Worm (Caenorhabditis elegans) whole organism, late embryonic: ENCODE results near the gene ZK822.9.

Experiments
- C08G9.2 ChIP-seq: sonication (generic microtip); optimal IDR thresholded peaks from 2 replicates; lab custom pipeline; 2016; ENCODE audit warnings: mild to moderate bottlenecking, missing genetic modification characterization, moderate library complexity, missing compliant biosample characterization
- F13H6.1 ChIP-seq: sonication (generic microtip); optimal IDR thresholded peaks from 2 replicates; lab custom pipeline; 2016; ENCODE audit warnings: missing genetic modification characterization, missing compliant biosample characterization
- K02D7.2 ChIP-seq: sonication (generic microtip); optimal IDR thresholded peaks from 2 replicates; lab custom pipeline; 2017; ENCODE audit warnings: mild to moderate bottlenecking, missing genetic modification characterization, missing compliant biosample characterization
- K09A11.1 ChIP-seq: sonication (generic microtip); optimal IDR thresholded peaks from 2 replicates; lab custom pipeline; 2017; ENCODE audit warnings: antibody characterized with exemption, mild to moderate bottlenecking, missing genetic modification characterization, missing compliant biosample characterization; ENCODE audit not compliant: insufficient read depth
- Y22D7AL.16 ChIP-seq: sonication (generic microtip); optimal IDR thresholded peaks from 2 replicates; lab custom pipeline; 2016; ENCODE audit warnings: missing genetic modification characterization, missing compliant biosample characterization
- ceh-14 ChIP-seq: sonication (generic microtip); optimal IDR thresholded peaks from 2 replicates; lab custom pipeline; 2016; ENCODE audit warnings: missing genotype, missing genetic modification characterization, missing compliant biosample characterization
- ceh-19 ChIP-seq: fragments of 200-800 bp; sonication (Bioruptor generic); optimal IDR thresholded peaks from 2 replicates; lab custom pipeline; 2018; ENCODE audit warnings: mild to moderate bottlenecking, missing genetic modification characterization, missing compliant biosample characterization
- ceh-22 ChIP-seq: sonication (generic microtip); optimal IDR thresholded peaks from 2 replicates; lab custom pipeline; 2017; ENCODE audit warnings: missing biosample characterization, missing genetic modification characterization
- ceh-24 ChIP-seq: sonication (generic microtip); optimal IDR thresholded peaks from 2 replicates; lab custom pipeline; 2016; ENCODE audit warnings: mild to moderate bottlenecking, missing genetic modification characterization, missing compliant biosample characterization
- ceh-31 ChIP-seq: sonication (generic microtip); optimal IDR thresholded peaks from 2 replicates; lab custom pipeline; 2016; ENCODE audit warnings: missing genetic modification characterization, missing compliant biosample characterization
- ceh-34 ChIP-seq: sonication (generic microtip); optimal IDR thresholded peaks from 2 replicates; lab custom pipeline; 2016; ENCODE audit warnings: mild to moderate bottlenecking, missing genetic modification characterization, missing compliant biosample characterization
- ceh-48 ChIP-seq: sonication (generic microtip); optimal IDR thresholded peaks from 2 replicates; lab custom pipeline; 2016; ENCODE audit warnings: missing genetic modification characterization, inconsistent platforms, missing compliant biosample characterization
- ceh-6 ChIP-seq: fragments of 200-800 bp; sonication (Bioruptor generic); optimal IDR thresholded peaks from 2 replicates; lab custom pipeline; 2018; ENCODE audit warnings: mild to moderate bottlenecking, missing genetic modification characterization, missing compliant biosample characterization
- che-1 ChIP-seq: sonication (generic microtip); optimal IDR thresholded peaks from 2 replicates; lab custom pipeline; 2016; ENCODE audit warnings: mild to moderate bottlenecking, missing genetic modification characterization, missing compliant biosample characterization
- dmd-4 ChIP-seq: sonication (generic microtip); optimal IDR thresholded peaks from 2 replicates; lab custom pipeline; 2016; ENCODE audit warnings: borderline replicate concordance, missing genetic modification characterization, missing compliant biosample characterization
- dve-1 ChIP-seq: sonication (generic microtip); optimal IDR thresholded peaks from 2 replicates; lab custom pipeline; 2017; ENCODE audit warnings: antibody characterized with exemption, mild to moderate bottlenecking, missing genetic modification characterization, missing compliant biosample characterization
- elt-2 ChIP-seq: sonication (generic microtip); optimal IDR thresholded peaks from 2 replicates; lab custom pipeline; 2016; ENCODE audit warnings: missing genetic modification reagents, missing genetic modification characterization, missing compliant biosample characterization
- ets-4 ChIP-seq: sonication (generic microtip); optimal IDR thresholded peaks from 2 replicates; lab custom pipeline; 2016; ENCODE audit warnings: missing genetic modification characterization, missing compliant biosample characterization
- fkh-6 ChIP-seq: sonication (generic microtip); optimal IDR thresholded peaks from 2 replicates; lab custom pipeline; 2016; ENCODE audit warnings: missing genetic modification characterization, missing compliant biosample characterization
- gmeb-2 ChIP-seq: sonication (generic microtip); optimal IDR thresholded peaks from 2 replicates; lab custom pipeline; 2016; ENCODE audit warnings: missing genetic modification characterization, inconsistent platforms, missing compliant biosample characterization
- hlh-30 ChIP-seq: sonication (generic microtip); optimal IDR thresholded peaks from 2 replicates; lab custom pipeline; 2017; ENCODE audit warnings: antibody characterized with exemption, missing genetic modification characterization, missing compliant biosample characterization; ENCODE audit not compliant: insufficient read depth
- hlh-6 ChIP-seq: sonication (generic microtip); optimal IDR thresholded peaks from 2 replicates; lab custom pipeline; 2016; ENCODE audit warnings: missing genotype, missing genetic modification characterization, missing compliant biosample characterization
- lin-11 ChIP-seq: fragments of 200-800 bp; sonication (Bioruptor generic); optimal IDR thresholded peaks from 2 replicates; lab custom pipeline; 2018; ENCODE audit warnings: mild to moderate bottlenecking, missing genetic modification characterization, missing compliant biosample characterization
- nfya-1 ChIP-seq: sonication (generic microtip); optimal IDR thresholded peaks from 2 replicates; lab custom pipeline; 2017; ENCODE audit warnings: missing genetic modification characterization, mild to moderate bottlenecking, missing compliant biosample characterization, antibody characterized with exemption, moderate library complexity
- nhr-232 ChIP-seq: sonication (generic microtip); optimal IDR thresholded peaks from 2 replicates; lab custom pipeline; 2016; ENCODE audit warnings: missing genetic modification characterization, missing compliant biosample characterization
- npax-4 ChIP-seq: sonication (generic microtip); optimal IDR thresholded peaks from 2 replicates; lab custom pipeline; 2016; ENCODE audit warnings: missing genetic modification characterization, missing compliant biosample characterization
- odd-2 ChIP-seq: sonication (generic microtip); optimal IDR thresholded peaks from 2 replicates; lab custom pipeline; 2017; ENCODE audit warnings: antibody characterized with exemption, mild to moderate bottlenecking, missing genetic modification characterization, missing compliant biosample characterization
- pag-3 ChIP-seq: sonication (generic microtip); optimal IDR thresholded peaks from 2 replicates; lab custom pipeline; 2016; ENCODE audit warnings: missing compliant biosample characterization, missing genetic modification characterization, borderline replicate concordance
- pat-9 ChIP-seq: fragments of 200-800 bp; sonication (Bioruptor generic); optimal IDR thresholded peaks from 2 replicates; lab custom pipeline; 2018; ENCODE audit warnings: mild to moderate bottlenecking, missing genetic modification characterization, moderate library complexity, missing compliant biosample characterization
- pha-2 ChIP-seq: sonication (generic microtip); optimal IDR thresholded peaks from 2 replicates; lab custom pipeline; 2017; ENCODE audit warnings: mild to moderate bottlenecking, missing genetic modification characterization, missing compliant biosample characterization
- pha-4 ChIP-seq: fragments of 150-350 bp; optimal IDR thresholded peaks from 2 replicates; lab custom pipeline; 2018; ENCODE audit warnings: missing biosample characterization, missing genetic modification reagents, missing genetic modification characterization
- pros-1 ChIP-seq: fragments of 150-350 bp; optimal IDR thresholded peaks from 2 replicates; lab custom pipeline; 2014; ENCODE audit warnings: missing biosample characterization, missing genetic modification reagents, missing genetic modification characterization
- ref-2 ChIP-seq: sonication (generic microtip); optimal IDR thresholded peaks from 2 replicates; lab custom pipeline; 2016; ENCODE audit warnings: missing genetic modification characterization, missing compliant biosample characterization
- rnt-1 ChIP-seq: sonication (generic microtip); optimal IDR thresholded peaks from 2 replicates; lab custom pipeline; 2016; ENCODE audit warnings: missing genetic modification characterization, missing compliant biosample characterization
- sox-4 ChIP-seq: sonication (generic microtip); optimal IDR thresholded peaks from 2 replicates; lab custom pipeline; 2017; ENCODE audit warnings: mild to moderate bottlenecking, missing genetic modification characterization, inconsistent platforms, missing compliant biosample characterization
- syd-9 ChIP-seq: sonication (generic microtip); optimal IDR thresholded peaks from 2 replicates; lab custom pipeline; 2016; ENCODE audit warnings: mild to moderate bottlenecking, missing genetic modification characterization, moderate library complexity, missing compliant biosample characterization
- tbx-2 ChIP-seq: sonication (generic microtip); optimal IDR thresholded peaks from 2 replicates; lab custom pipeline; 2016; ENCODE audit warnings: missing genetic modification characterization, missing compliant biosample characterization
- tbx-7 ChIP-seq: sonication (generic microtip); optimal IDR thresholded peaks from 2 replicates; lab custom pipeline; 2016; ENCODE audit warnings: missing genotype, missing genetic modification characterization, missing compliant biosample characterization
- ttx-3 ChIP-seq: sonication (generic microtip); optimal IDR thresholded peaks from 2 replicates; lab custom pipeline; 2016; ENCODE audit warnings: missing genetic modification reagents, missing genetic modification characterization, missing compliant biosample characterization
- unc-3 ChIP-seq, 2 experiments: fragments of 200-800 bp in 1 of 2; sonication (Bioruptor generic) in 1 of 2; sonication (generic microtip) in 1 of 2; conservative IDR thresholded peaks in 1 of 2; optimal IDR thresholded peaks in 1 of 2; 2 replicates each; pipeline versions ENCODE4 v1.3.6 to Lab custom; 2016 to 2022; ENCODE audit warnings: missing compliant biosample characterization in 2 of 2, missing genetic modification characterization in 2 of 2, missing genetic modification reagents in 1 of 2
- unc-42 ChIP-seq: sonication (generic microtip); optimal IDR thresholded peaks from 2 replicates; lab custom pipeline; 2016; ENCODE audit warnings: missing genotype, missing genetic modification characterization, missing compliant biosample characterization
- unc-55 ChIP-seq: sonication (generic microtip); optimal IDR thresholded peaks from 2 replicates; lab custom pipeline; 2017; ENCODE audit warnings: missing biosample characterization, missing genetic modification reagents, missing genetic modification characterization
- unc-86 ChIP-seq: sonication (generic microtip); optimal IDR thresholded peaks from 2 replicates; lab custom pipeline; 2016; ENCODE audit warnings: missing genetic modification characterization, missing compliant biosample characterization

ZK822.9 gene

ce11 chrIV:11915768-11916453, at the start of gene ZK822.9:
Gene ZK822.9 (plus strand): TSS chrIV:11915947.
- TF ChIP-seq pag-3 (tag; lab: Kevin White, UChicago) (no peak), hlh-30 (tag; lab: Kevin White, UChicago) (peak; percentile 35), unc-86 (tag; lab: Kevin White, UChicago) (no peak), fkh-6 (tag; lab: Kevin White, UChicago) (no peak), ceh-24 (no peak), gmeb-2 (no peak)
- TF ChIP-seq, all 69 proteins: peak for 1

DNA sequence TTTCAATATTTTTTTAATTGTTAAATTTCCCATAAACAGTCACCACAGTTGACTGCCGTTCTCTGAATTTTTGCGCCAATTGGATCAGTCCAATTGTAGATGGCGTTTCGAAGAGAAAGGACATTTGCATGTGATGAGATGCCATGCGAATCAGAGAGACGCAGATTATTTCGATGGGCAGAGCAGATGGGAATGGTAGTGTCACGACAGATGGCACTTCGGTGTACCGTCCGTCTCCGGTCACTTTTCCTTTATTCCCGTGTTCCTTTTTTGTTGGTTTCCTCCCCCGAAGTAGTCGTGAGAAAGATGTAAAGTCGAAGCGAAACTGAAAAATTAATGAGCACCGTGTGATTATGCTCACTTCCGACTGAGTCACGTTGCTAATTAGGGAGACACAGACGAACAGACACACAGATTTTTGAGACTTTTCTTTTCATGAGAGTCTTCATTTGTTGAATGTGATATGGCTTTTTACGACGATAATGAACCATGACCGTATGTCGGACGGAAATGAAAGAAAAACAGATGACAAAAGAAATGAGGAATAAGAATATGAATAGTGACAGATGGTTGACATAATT, 48.0 kb upstream of the ZK822.9 start:
- no peak for TF ChIP-seq npax-4 (tag; lab: Kevin White, UChicago)
- peak; percentile 20 for TF ChIP-seq nfya-1 (tag; lab: Kevin White, UChicago)
- TF ChIP-seq hlh-30 (tag; lab: Kevin White, UChicago) = peak; percentile 13
- TF ChIP-seq ceh-34 (tag; lab: Kevin White, UChicago) = no peak
- no peak for TF ChIP-seq che-1 (tag; lab: Kevin White, UChicago)
- TF ChIP-seq unc-42 (tag; lab: Kevin White, UChicago) = peak; percentile 3
- TF ChIP-seq ceh-14 (tag; lab: Kevin White, UChicago) = no peak
- no peak for TF ChIP-seq rnt-1 (tag; lab: Kevin White, UChicago)
- no peak for TF ChIP-seq pha-4
- TF ChIP-seq syd-9 = no peak
- peak; percentile 64 for TF ChIP-seq ttx-3 (tag; lab: Kevin White, UChicago)
- peak; percentile 37 for TF ChIP-seq ceh-31 (tag; lab: Kevin White, UChicago)
- no peak for TF ChIP-seq nhr-232
- no peak for TF ChIP-seq odd-2 (tag; lab: Kevin White, UChicago)
- TF ChIP-seq pros-1 (tag; lab: Kevin White, UChicago) = no peak
- no peak for TF ChIP-seq tbx-7

- TF ChIP-seq tbx-2 (no peak), tbx-7 (no peak), unc-3 (GFP tag; conservative IDR thresholded peaks at IDR 0.05; lab: Robert Waterston, UW) (no peak), unc-3 (tag; optimal IDR thresholded peaks at IDR 0.05; lab: Kevin White, UChicago) (no peak), ceh-19 (GFP tag; lab: Kevin White, UChicago) (no peak), ceh-22 (no peak), ref-2 (tag; lab: Kevin White, UChicago) (no peak), npax-4 (tag; lab: Kevin White, UChicago) (no peak), ceh-6 (GFP tag; lab: Kevin White, UChicago) (no peak), hlh-6 (tag; lab: Kevin White, UChicago) (no peak), unc-55 (GFP tag; lab: Kevin White, UChicago) (no peak), gmeb-2 (no peak), dve-1 (tag; lab: Kevin White, UChicago) (no peak), pha-2 (no peak), dmd-4 (no peak), Y22D7AL.16 (tag; lab: Kevin White, UChicago) (no peak), ceh-34 (tag; lab: Kevin White, UChicago) (no peak)
Observed at ce11 chrIV:11868452-11868851, 47.3 kb upstream of the ZK822.9 start.

DNA sequence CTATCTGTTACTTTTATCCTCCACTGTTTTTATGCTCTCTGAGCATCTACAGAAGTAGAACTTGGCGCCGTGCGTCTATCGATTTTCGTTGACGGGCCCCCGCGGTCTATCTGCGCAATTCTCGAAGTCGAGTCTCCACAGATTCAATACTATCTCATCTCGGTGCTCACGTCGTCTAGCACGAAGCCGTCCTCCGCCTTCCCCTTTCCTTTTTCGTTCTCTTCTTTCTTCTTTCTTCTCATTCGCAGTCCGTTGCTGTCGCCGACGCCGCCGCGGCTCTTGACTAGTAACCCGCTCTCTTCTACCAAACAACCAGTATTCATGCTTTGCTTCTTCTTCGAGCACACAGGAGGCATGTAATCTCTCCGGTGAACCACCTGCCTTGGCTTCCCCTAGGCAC, 44.7 kb upstream of the ZK822.9 start:
- TF ChIP-seq tbx-2 = peak; percentile 32
- peak; percentile 57 for TF ChIP-seq C08G9.2 (tag; lab: Kevin White, UChicago)
- peak; percentile 49 for TF ChIP-seq ceh-31 (tag; lab: Kevin White, UChicago)
- no peak for TF ChIP-seq K09A11.1
- peak; percentile 26 for TF ChIP-seq sox-4 (tag; lab: Kevin White, UChicago)
- no peak for TF ChIP-seq npax-4 (tag; lab: Kevin White, UChicago)
- peak; percentile 93 for TF ChIP-seq ceh-48 (tag; lab: Kevin White, UChicago)
- TF ChIP-seq ref-2 (tag; lab: Kevin White, UChicago) = no peak
- no peak for TF ChIP-seq dve-1 (tag; lab: Kevin White, UChicago)
- no peak for TF ChIP-seq lin-11 (tag; lab: Kevin White, UChicago)
- TF ChIP-seq unc-42 (tag; lab: Kevin White, UChicago) = peak; percentile 57
- no peak for TF ChIP-seq che-1 (tag; lab: Kevin White, UChicago)
- TF ChIP-seq ttx-3 (tag; lab: Kevin White, UChicago) = no peak
- TF ChIP-seq ceh-34 (tag; lab: Kevin White, UChicago) = peak; percentile 48
- TF ChIP-seq syd-9 = peak; percentile 43
- no peak for TF ChIP-seq ets-4 (tag; lab: Kevin White, UChicago)
- peak; percentile 65 for TF ChIP-seq pros-1 (tag; lab: Kevin White, UChicago)
- TF ChIP-seq hlh-6 (tag; lab: Kevin White, UChicago) = peak; percentile 32
- TF ChIP-seq pat-9 (tag; lab: Kevin White, UChicago) = no peak
- TF ChIP-seq K02D7.2 (tag; lab: Kevin White, UChicago) = no peak
- no peak for TF ChIP-seq elt-2 (tag; lab: Kevin White, UChicago)
- no peak for TF ChIP-seq F13H6.1 (tag; lab: Kevin White, UChicago)
